Worm (Caenorhabditis elegans) whole organism, L1 larva: ENCODE results near the gene C44B7.5.

Experiments used
- C04F5.9 ChIP-seq: sonication (generic microtip); optimal IDR thresholded peaks from 2 replicates; lab custom pipeline; 2016; ENCODE audit warnings: missing genetic modification characterization, missing compliant biosample characterization
- C16A3.4 ChIP-seq: fragments of 150-350 bp; optimal IDR thresholded peaks from 2 replicates; lab custom pipeline; 2014; ENCODE audit warnings: missing biosample characterization, missing genetic modification characterization
- aha-1 ChIP-seq: fragments of 150-350 bp; optimal IDR thresholded peaks from 2 replicates; lab custom pipeline; 2014; ENCODE audit warnings: missing biosample characterization, missing genetic modification characterization
- alr-1 ChIP-seq: fragments of 200-800 bp; sonication (Bioruptor generic); optimal IDR thresholded peaks from 2 replicates; lab custom pipeline; 2018; ENCODE audit warnings: borderline replicate concordance, mild to moderate bottlenecking, missing genetic modification characterization, missing compliant biosample characterization
- ceh-63 ChIP-seq: fragments of 200-800 bp; sonication (Bioruptor generic); optimal IDR thresholded peaks from 2 replicates; lab custom pipeline; 2018; ENCODE audit warnings: mild to moderate bottlenecking, missing genetic modification characterization, missing compliant biosample characterization
- ces-1 ChIP-seq: fragments of 150-350 bp; optimal IDR thresholded peaks from 2 replicates; lab custom pipeline; 2014; ENCODE audit warnings: missing biosample characterization, missing genetic modification reagents, missing genetic modification characterization
- efl-3 ChIP-seq: fragments of 200-800 bp; sonication (Bioruptor generic); optimal IDR thresholded peaks from 2 replicates; lab custom pipeline; 2018; ENCODE audit warnings: mild to moderate bottlenecking, missing genetic modification characterization, missing compliant biosample characterization
- egl-27 ChIP-seq, 2 experiments: fragments of 150-350 bp in 1 of 2; sonication (generic microtip); optimal IDR thresholded peaks; 3 replicates each; lab custom pipeline; 2017 to 2018; ENCODE audit warnings: missing biosample characterization in 2 of 2, missing genetic modification characterization in 2 of 2, missing genetic modification reagents in 2 of 2
- elt-2 ChIP-seq: sonication (generic microtip); optimal IDR thresholded peaks from 2 replicates; lab custom pipeline; 2016; ENCODE audit warnings: missing genetic modification characterization, mild to moderate bottlenecking, inconsistent platforms, missing compliant biosample characterization, missing genetic modification reagents
- elt-3 ChIP-seq, 6 experiments: fragments of 150-350 bp in 1 of 6; sonication (generic microtip); optimal IDR thresholded peaks; 2 replicates each; lab custom pipeline; 2017 to 2018; ENCODE audit warnings: missing biosample characterization in 6 of 6, missing genetic modification characterization in 6 of 6, inconsistent platforms in 1 of 6
- fkh-10 ChIP-seq: sonication (generic microtip); optimal IDR thresholded peaks from 2 replicates; lab custom pipeline; 2017; ENCODE audit warnings: missing biosample characterization, missing genetic modification reagents, missing genetic modification characterization
- grh-1 ChIP-seq: fragments of 200-800 bp; sonication (Bioruptor generic); IDR thresholded peaks from 2 replicates; pipeline ENCODE4 v1.3.6; 2022; ENCODE audit warnings: missing genetic modification reagents, missing genetic modification characterization, missing compliant biosample characterization
- hlh-17 ChIP-seq: fragments of 200-800 bp; sonication (Bioruptor generic); optimal IDR thresholded peaks from 2 replicates; lab custom pipeline; 2018; ENCODE audit warnings: missing genetic modification characterization, mild to moderate bottlenecking, missing compliant biosample characterization, moderate library complexity, borderline replicate concordance
- isw-1 ChIP-seq: fragments of 200-800 bp; sonication (Bioruptor generic); IDR thresholded peaks from 2 replicates; pipeline ENCODE4 v1.3.6; 2022; ENCODE audit warnings: missing genetic modification characterization, missing compliant biosample characterization
- lin-39 ChIP-seq: fragments of 150-350 bp; optimal IDR thresholded peaks from 2 replicates; lab custom pipeline; 2014; ENCODE audit warnings: missing biosample characterization, missing genetic modification reagents, missing genetic modification characterization
- mdl-1 ChIP-seq, 2 experiments: fragments of 150-350 bp; optimal IDR thresholded peaks; 2 replicates each; lab custom pipeline; 2014 to 2017; ENCODE audit warnings: missing biosample characterization in 2 of 2, missing genetic modification characterization in 2 of 2, inconsistent platforms in 1 of 2
- mef-2 ChIP-seq: fragments of 150-350 bp; optimal IDR thresholded peaks from 2 replicates; lab custom pipeline; 2014; ENCODE audit warnings: missing biosample characterization, missing genetic modification characterization
- mep-1 ChIP-seq: fragments of 150-350 bp; optimal IDR thresholded peaks from 2 replicates; lab custom pipeline; 2014; ENCODE audit warnings: missing biosample characterization, missing genetic modification characterization
- nhr-12 ChIP-seq: sonication (generic microtip); optimal IDR thresholded peaks from 2 replicates; lab custom pipeline; 2017; ENCODE audit warnings: missing biosample characterization, missing genetic modification characterization
- nhr-19 ChIP-seq: fragments of 200-800 bp; sonication (Bioruptor generic); conservative IDR thresholded peaks from 2 replicates; pipeline ENCODE4 v1.3.6; 2022; ENCODE audit warnings: missing genetic modification characterization, missing compliant biosample characterization
- nhr-20 ChIP-seq: sonication (generic microtip); optimal IDR thresholded peaks from 2 replicates; lab custom pipeline; 2016; ENCODE audit warnings: mild to moderate bottlenecking, missing genetic modification characterization, missing compliant biosample characterization
- nhr-28 ChIP-seq: fragments of 150-350 bp; optimal IDR thresholded peaks from 2 replicates; lab custom pipeline; 2014; ENCODE audit warnings: missing biosample characterization, missing genetic modification characterization
- nhr-77 ChIP-seq: fragments of 150-350 bp; optimal IDR thresholded peaks from 2 replicates; lab custom pipeline; 2014; ENCODE audit warnings: missing biosample characterization, missing genetic modification characterization
- nhr-85 ChIP-seq: sonication (generic microtip); peaks from one replicate; lab custom pipeline; 2016; ENCODE audit warnings: missing genetic modification characterization, inconsistent platforms, missing compliant biosample characterization
- pag-3 ChIP-seq: sonication (generic microtip); optimal IDR thresholded peaks from 2 replicates; lab custom pipeline; 2017; ENCODE audit warnings: missing genetic modification characterization, mild to moderate bottlenecking, missing compliant biosample characterization, antibody characterized with exemption, borderline replicate concordance; ENCODE audit not compliant: insufficient read depth
- pqm-1 ChIP-seq: sonication (generic microtip); optimal IDR thresholded peaks from 3 replicates; lab custom pipeline; 2017; ENCODE audit warnings: missing biosample characterization, missing genetic modification characterization
- snu-23 ChIP-seq: sonication (generic microtip); optimal IDR thresholded peaks from 2 replicates; lab custom pipeline; 2016; ENCODE audit warnings: missing genetic modification characterization, missing compliant biosample characterization
- sup-37 ChIP-seq: fragments of 200-800 bp; sonication (Bioruptor generic); optimal IDR thresholded peaks from 2 replicates; lab custom pipeline; 2018; ENCODE audit warnings: mild to moderate bottlenecking, missing genetic modification characterization, missing compliant biosample characterization
- tbx-2 ChIP-seq: sonication (generic microtip); optimal IDR thresholded peaks from 2 replicates; lab custom pipeline; 2016; ENCODE audit warnings: missing genetic modification characterization, missing compliant biosample characterization
- tlp-1 ChIP-seq: fragments of 150-350 bp; optimal IDR thresholded peaks from 2 replicates; lab custom pipeline; 2014; ENCODE audit warnings: missing biosample characterization, missing genetic modification characterization
- unc-130 ChIP-seq: fragments of 150-350 bp; optimal IDR thresholded peaks from 2 replicates; lab custom pipeline; 2017; ENCODE audit warnings: missing biosample characterization, missing genetic modification characterization, inconsistent platforms
- unc-98 ChIP-seq: fragments of 200-800 bp; sonication (Bioruptor generic); IDR thresholded peaks from 2 replicates; pipeline ENCODE4 v1.3.6; 2022; ENCODE audit warnings: missing genetic modification characterization, missing compliant biosample characterization
- vab-15 ChIP-seq: sonication (generic microtip); optimal IDR thresholded peaks from 2 replicates; lab custom pipeline; 2017; ENCODE audit warnings: missing genotype, mild to moderate bottlenecking, missing genetic modification characterization, missing compliant biosample characterization
- xbp-1 ChIP-seq: sonication (generic microtip); optimal IDR thresholded peaks from 2 replicates; lab custom pipeline; 2016; ENCODE audit warnings: missing genetic modification characterization, missing compliant biosample characterization
- ztf-4 ChIP-seq: fragments of 150-350 bp; optimal IDR thresholded peaks from 2 replicates; lab custom pipeline; 2014; ENCODE audit warnings: missing biosample characterization, missing genetic modification characterization

The C44B7.5 gene

ce11 chrII:6822347-6822746, 50.0 kb downstream of the C44B7.5 start (continued):
- TF ChIP-seq isw-1 (GFP tag; lab: Robert Waterston, UW) (no peak), tbx-2 (tag; lab: Kevin White, UChicago) (peak; percentile 36), vab-15 (tag; lab: Kevin White, UChicago) (no peak), alr-1 (no peak), sup-37 (GFP tag; lab: Kevin White, UChicago) (peak; percentile 20), fkh-10 (GFP tag; lab: Kevin White, UChicago) (no peak), nhr-12 (tag; lab: Kevin White, UChicago) (no peak), tlp-1 (tag; lab: Kevin White, UChicago) (no peak), C16A3.4 (tag; lab: Kevin White, UChicago) (peak; percentile 41), nhr-20 (tag; lab: Kevin White, UChicago) (peak; percentile 81), efl-3 (GFP tag; lab: Kevin White, UChicago) (peak; percentile 30), C04F5.9 (tag; lab: Kevin White, UChicago) (no peak), elt-3 (tag; optimal IDR thresholded peaks at IDR 0.05; lab: Kevin White, UChicago) (peak; percentile 14 to 89 (median 58)), egl-27 (tag; optimal IDR thresholded peaks at IDR 0.05; lab: Kevin White, UChicago) (peak; percentile 62 to 64), ztf-4 (peak; percentile 52), unc-98 (no peak), mdl-1 (tag; optimal IDR thresholded peaks at IDR 0.05; lab: Kevin White, UChicago) (peak in 1 of 2 experiments; percentile 44), grh-1 (GFP tag; lab: Robert Waterston, UW) (no peak), nhr-28 (no peak), nhr-77 (tag; lab: Kevin White, UChicago) (no peak), ceh-63 (GFP tag; lab: Kevin White, UChicago) (no peak), mef-2 (tag; lab: Kevin White, UChicago) (no peak), snu-23 (GFP tag; lab: Kevin White, UChicago) (peak; percentile 69), pag-3 (tag; lab: Kevin White, UChicago) (peak; percentile 80), nhr-85 (tag; lab: Kevin White, UChicago) (peak; percentile 96), ces-1 (GFP tag; lab: Kevin White, UChicago) (no peak), lin-39 (tag; lab: Kevin White, UChicago) (no peak), hlh-17 (GFP tag; lab: Kevin White, UChicago) (no peak), aha-1 (tag; lab: Kevin White, UChicago) (no peak), pqm-1 (no peak), xbp-1 (tag; lab: Kevin White, UChicago) (no peak)
- TF ChIP-seq, all 84 proteins: peak for 33

DNA sequence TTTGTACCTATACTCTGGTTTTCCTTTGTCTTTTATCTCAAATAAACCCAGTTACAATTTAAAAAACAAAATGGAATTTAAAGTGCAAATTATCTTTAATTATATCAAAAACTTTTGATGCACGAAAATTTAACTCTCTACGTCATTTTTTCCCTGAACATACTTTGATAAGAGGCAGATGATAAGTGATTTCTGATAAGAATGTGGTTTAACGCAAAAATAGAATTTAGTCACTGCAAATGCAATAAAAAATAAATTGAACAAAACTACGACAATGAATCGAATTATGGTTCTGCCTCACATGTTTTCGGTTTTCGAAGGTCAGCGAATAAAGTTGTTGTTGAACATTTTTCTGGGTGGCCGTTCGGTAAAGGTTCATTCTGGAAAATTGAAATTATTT, 50.6 kb downstream of the C44B7.5 start:
- no peak for TF ChIP-seq nhr-19 (GFP tag; lab: Robert Waterston, UW)
- TF ChIP-seq elt-2: peak; percentile 80
- no peak for TF ChIP-seq unc-130 (tag; lab: Kevin White, UChicago)
- peak; percentile 44 for TF ChIP-seq nhr-20 (tag; lab: Kevin White, UChicago)
- TF ChIP-seq tlp-1 (tag; lab: Kevin White, UChicago): peak; percentile 72
- no peak for TF ChIP-seq mep-1
- TF ChIP-seq elt-3 (tag; optimal IDR thresholded peaks at IDR 0.05; lab: Kevin White, UChicago): peak in 3 of 6 experiments; percentile 4 to 50 (median 33)
